Fruit fly (Drosophila melanogaster) whole organism, embryonic: ENCODE measurements around the gene CG2321.
A peak's percentile ranks its signal among the peaks of the same experiment; 100 is the strongest.

Experiments
- Atf-2 ChIP-seq: fragments of 200-800 bp; sonication (Bioruptor generic); optimal IDR thresholded peaks from 2 replicates; lab custom pipeline; 2016; ENCODE audit warnings: missing biosample characterization, missing genetic modification characterization
- Awh ChIP-seq: fragments of 200-800 bp; sonication (Bioruptor generic); IDR thresholded peaks from 2 replicates; pipeline ENCODE4, ENCODE4 v1.3.6; 2022; ENCODE audit warnings: missing biosample characterization, missing genetic modification characterization
- B-H1 ChIP-seq: fragments of 200-800 bp; sonication (Bioruptor generic); IDR thresholded peaks from 3 replicates; pipeline ENCODE4 v1.3.6; 2022; ENCODE audit warnings: missing biosample characterization, missing genetic modification characterization
- Bdp1 ChIP-seq: fragments of 200-800 bp; sonication (Bioruptor generic); optimal IDR thresholded peaks from 3 replicates; lab custom pipeline; 2016; ENCODE audit warnings: missing biosample characterization, missing genetic modification characterization
- CG10147 ChIP-seq: fragments of 200-800 bp; sonication (Bioruptor generic); optimal IDR thresholded peaks from 2 replicates; lab custom pipeline; 2019; ENCODE audit warnings: missing biosample characterization, mild to moderate bottlenecking, missing genetic modification characterization, moderate library complexity
- CG10209 ChIP-seq: fragments of 200-800 bp; sonication (Bioruptor generic); optimal IDR thresholded peaks from 3 replicates; lab custom pipeline; 2017; ENCODE audit warnings: missing biosample characterization, mild to moderate bottlenecking, missing genetic modification characterization, missing genetic modification reagents
- CG10366 ChIP-seq: fragments of 200-800 bp; sonication (Bioruptor generic); IDR thresholded peaks from 2 replicates; pipeline ENCODE4 v1.3.6; 2022; ENCODE audit warnings: missing biosample characterization, missing genetic modification characterization
- CG10543 ChIP-seq: fragments of 200-800 bp; sonication (Bioruptor generic); optimal IDR thresholded peaks from 3 replicates; lab custom pipeline; 2017; ENCODE audit warnings: missing biosample characterization, mild to moderate bottlenecking, missing genetic modification characterization, moderate library complexity
- CG11560 ChIP-seq: fragments of 200-800 bp; sonication (Bioruptor generic); IDR thresholded peaks from 3 replicates; pipeline ENCODE4 v1.3.6; 2022; ENCODE audit warnings: missing biosample characterization, missing genetic modification characterization
- CG11695 ChIP-seq: fragments of 200-800 bp; sonication (Bioruptor generic); IDR thresholded peaks from 3 replicates; pipeline ENCODE4 v1.3.6; 2022; ENCODE audit warnings: missing biosample characterization, missing genetic modification characterization
- CG1233 ChIP-seq: fragments of 200-800 bp; sonication (Bioruptor generic); optimal IDR thresholded peaks from 4 replicates; lab custom pipeline; 2018; ENCODE audit warnings: missing biosample characterization, mild to moderate bottlenecking, missing genetic modification characterization
- CG14014 ChIP-seq: fragments of 200-800 bp; sonication (Bioruptor generic); IDR thresholded peaks from 2 replicates; pipeline ENCODE4 v1.3.6; 2022; ENCODE audit warnings: missing biosample characterization, missing genetic modification characterization
- CG15514 ChIP-seq: fragments of 200-800 bp; sonication (Bioruptor generic); optimal IDR thresholded peaks from 3 replicates; lab custom pipeline; 2017; ENCODE audit warnings: missing biosample characterization, missing genetic modification characterization, mild to moderate bottlenecking, moderate library complexity, missing genetic modification reagents
- CG2120 ChIP-seq: fragments of 200-800 bp; sonication (Bioruptor generic); optimal IDR thresholded peaks from 3 replicates; lab custom pipeline; 2016; ENCODE audit warnings: missing biosample characterization, missing genetic modification characterization
- CG31388 ChIP-seq: fragments of 200-800 bp; sonication (Bioruptor generic); optimal IDR thresholded peaks from 2 replicates; lab custom pipeline; 2016; ENCODE audit warnings: missing biosample characterization, missing genetic modification characterization
- CG42726 ChIP-seq: fragments of 200-800 bp; sonication (Bioruptor generic); IDR thresholded peaks from 2 replicates; pipeline ENCODE4 v1.3.6; 2022; ENCODE audit warnings: missing biosample characterization, missing genetic modification characterization; ENCODE audit not compliant: partially characterized antibody
- CG4360 ChIP-seq: fragments of 200-800 bp; sonication (Bioruptor generic); IDR thresholded peaks from 2 replicates; pipeline ENCODE4 v1.3.6; 2022; ENCODE audit warnings: missing biosample characterization, missing genetic modification characterization
- CG5245 ChIP-seq: fragments of 200-800 bp; sonication (Bioruptor generic); optimal IDR thresholded peaks from 3 replicates; lab custom pipeline; 2016; ENCODE audit warnings: missing biosample characterization, missing genetic modification characterization
- CG8281 ChIP-seq: fragments of 200-800 bp; sonication (Bioruptor generic); optimal IDR thresholded peaks from 2 replicates; lab custom pipeline; 2018; ENCODE audit warnings: missing biosample characterization, mild to moderate bottlenecking, missing genetic modification characterization, moderate library complexity
- CG8944 ChIP-seq: fragments of 200-800 bp; sonication (Bioruptor generic); optimal IDR thresholded peaks from 3 replicates; lab custom pipeline; 2016; ENCODE audit warnings: missing biosample characterization, missing genetic modification characterization
- CG9609 ChIP-seq: fragments of 200-800 bp; sonication (Bioruptor generic); optimal IDR thresholded peaks from 3 replicates; lab custom pipeline; 2016; ENCODE audit warnings: missing biosample characterization, missing genetic modification characterization
- Dref ChIP-seq: fragments of 200-800 bp; sonication (Bioruptor generic); IDR thresholded peaks from 2 replicates; pipeline ENCODE4 v1.3.6; 2022; ENCODE audit warnings: missing biosample characterization, missing genetic modification characterization
- Ets65A ChIP-seq: fragments of 200-800 bp; sonication (Bioruptor generic); peaks from one replicate; lab custom pipeline; 2016; ENCODE audit warnings: missing biosample characterization, missing genetic modification characterization
- HLHmδ ChIP-seq: fragments of 200-800 bp; sonication (Bioruptor generic); optimal IDR thresholded peaks from 2 replicates; lab custom pipeline; 2018; ENCODE audit warnings: missing biosample characterization, mild to moderate bottlenecking, missing genetic modification characterization, moderate library complexity
- HmgZ ChIP-seq: fragments of 200-800 bp; sonication (Bioruptor generic); optimal IDR thresholded peaks from 2 replicates; lab custom pipeline; 2018; ENCODE audit warnings: missing biosample characterization, mild to moderate bottlenecking, missing genetic modification characterization
- Nf-YB ChIP-seq: fragments of 200-800 bp; sonication (Bioruptor generic); optimal IDR thresholded peaks from 3 replicates; lab custom pipeline; 2019; ENCODE audit warnings: missing biosample characterization, mild to moderate bottlenecking, missing genetic modification characterization, moderate library complexity
- PHDP ChIP-seq: fragments of 200-800 bp; sonication (Bioruptor generic); optimal IDR thresholded peaks from 3 replicates; lab custom pipeline; 2018; ENCODE audit warnings: missing biosample characterization, mild to moderate bottlenecking, missing genetic modification characterization, moderate library complexity
- Ptx1 ChIP-seq: fragments of 200-800 bp; sonication (Bioruptor generic); IDR thresholded peaks from 2 replicates; pipeline ENCODE4 v1.3.6; 2022; ENCODE audit warnings: missing biosample characterization, missing genetic modification characterization
- Ravus ChIP-seq: fragments of 200-800 bp; sonication (Bioruptor generic); IDR thresholded peaks from 2 replicates; pipeline ENCODE4 v1.3.6; 2022; ENCODE audit warnings: missing biosample characterization, missing genetic modification characterization
- Spps ChIP-seq: fragments of 200-800 bp; sonication (Bioruptor generic); optimal IDR thresholded peaks from 2 replicates; lab custom pipeline; 2018; ENCODE audit warnings: missing biosample characterization, mild to moderate bottlenecking, missing genetic modification characterization
- TFAM ChIP-seq: fragments of 200-800 bp; sonication (Bioruptor generic); optimal IDR thresholded peaks from 2 replicates; lab custom pipeline; 2017; ENCODE audit warnings: missing biosample characterization, missing genetic modification characterization, inconsistent platforms
- abd-A ChIP-seq: fragments of 200-800 bp; sonication (Bioruptor generic); optimal IDR thresholded peaks from 3 replicates; lab custom pipeline; 2019; ENCODE audit warnings: missing biosample characterization, mild to moderate bottlenecking, missing genetic modification characterization, moderate library complexity
- br ChIP-seq: fragments of >200 bp; optimal IDR thresholded peaks from 2 replicates; lab custom pipeline; 2017
- cato ChIP-seq: fragments of 200-800 bp; sonication (Bioruptor generic); optimal IDR thresholded peaks from 2 replicates; lab custom pipeline; 2016; ENCODE audit warnings: missing biosample characterization, missing genetic modification characterization, borderline replicate concordance
- dan ChIP-seq: fragments of 200-800 bp; sonication (Bioruptor generic); IDR thresholded peaks from 2 replicates; pipeline ENCODE4 v1.3.6; 2022; ENCODE audit warnings: missing biosample characterization, missing genetic modification characterization
- gfzf ChIP-seq: fragments of 200-800 bp; sonication (Bioruptor generic); optimal IDR thresholded peaks from 2 replicates; lab custom pipeline; 2016; ENCODE audit warnings: missing biosample characterization, mild to moderate bottlenecking, missing genetic modification characterization, moderate library complexity
- jumu ChIP-seq: fragments of 200-800 bp; sonication (Bioruptor generic); optimal IDR thresholded peaks from 3 replicates; lab custom pipeline; 2016; ENCODE audit warnings: missing biosample characterization, missing genetic modification characterization
- kah ChIP-seq: fragments of 200-800 bp; sonication (Bioruptor generic); optimal IDR thresholded peaks from 2 replicates; lab custom pipeline; 2018; ENCODE audit warnings: missing biosample characterization, mild to moderate bottlenecking, missing genetic modification characterization
- mam ChIP-seq: fragments of 200-800 bp; sonication (Bioruptor generic); optimal IDR thresholded peaks from 3 replicates; lab custom pipeline; 2016; ENCODE audit warnings: missing biosample characterization, missing genetic modification characterization
- nau ChIP-seq: fragments of 200-800 bp; sonication (Bioruptor generic); optimal IDR thresholded peaks from 3 replicates; lab custom pipeline; 2017; ENCODE audit warnings: missing biosample characterization, mild to moderate bottlenecking, missing genetic modification characterization, missing genetic modification reagents
- odd ChIP-seq: fragments of 200-800 bp; sonication (Bioruptor generic); optimal IDR thresholded peaks from 2 replicates; lab custom pipeline; 2017; ENCODE audit warnings: missing biosample characterization, mild to moderate bottlenecking, missing genetic modification characterization
- pho ChIP-seq: fragments of 200-800 bp; sonication (Bioruptor generic); optimal IDR thresholded peaks from 2 replicates; lab custom pipeline; 2016; ENCODE audit warnings: missing biosample characterization, missing genetic modification characterization
- repo ChIP-seq: fragments of 200-800 bp; sonication (Bioruptor generic); optimal IDR thresholded peaks from 2 replicates; lab custom pipeline; 2016; ENCODE audit warnings: missing biosample characterization, missing genetic modification characterization
- rib ChIP-seq: fragments of 200-800 bp; sonication (Bioruptor generic); IDR thresholded peaks from 2 replicates; pipeline ENCODE4 v1.3.6; 2022; ENCODE audit warnings: missing biosample characterization, missing genetic modification characterization
- sna ChIP-seq: fragments of 200-800 bp; sonication (Bioruptor generic); IDR thresholded peaks from 2 replicates; pipeline ENCODE4 v1.3.6; 2022; ENCODE audit warnings: missing biosample characterization, missing genetic modification characterization; ENCODE audit not compliant: partially characterized antibody
- sr ChIP-seq: fragments of 200-800 bp; sonication (Bioruptor generic); IDR thresholded peaks from 3 replicates; pipeline ENCODE4 v1.3.6; 2022; ENCODE audit warnings: missing biosample characterization, missing genetic modification characterization
- ssp ChIP-seq: fragments of 200-800 bp; sonication (Bioruptor generic); IDR thresholded peaks from 2 replicates; pipeline ENCODE4 v1.3.6; 2022; ENCODE audit warnings: missing biosample characterization, missing genetic modification characterization
- ttk ChIP-seq: fragments of 200-800 bp; sonication (Bioruptor generic); IDR thresholded peaks from 2 replicates; pipeline ENCODE4 v2.1.2; 2022; ENCODE audit warnings: missing biosample characterization, missing genetic modification characterization
- vfl ChIP-seq: fragments of 200-800 bp; sonication (Bioruptor generic); optimal IDR thresholded peaks from 2 replicates; lab custom pipeline; 2016; ENCODE audit warnings: missing biosample characterization, missing genetic modification characterization
- zen ChIP-seq: fragments of 200-800 bp; sonication (Bioruptor generic); optimal IDR thresholded peaks from 3 replicates; lab custom pipeline; 2018; ENCODE audit warnings: missing biosample characterization, mild to moderate bottlenecking, missing genetic modification characterization, moderate library complexity
- zfh2 ChIP-seq: fragments of 200-800 bp; sonication (Bioruptor generic); optimal IDR thresholded peaks from 2 replicates; lab custom pipeline; 2016; ENCODE audit warnings: missing biosample characterization, missing genetic modification characterization

Gene CG2321

dm6 chr3R:29479922-29480321 lies 9.1 kb downstream of the CG2321 start (continued):
- TF ChIP-seq CG5245 (GFP tag; lab: Kevin White, UChicago): no peak
- peak; percentile 33 for TF ChIP-seq odd (GFP tag; lab: Kevin White, UChicago)
- TF ChIP-seq ttk (GFP tag; lab: Robert Waterston, UW): no peak
- TF ChIP-seq CG10209 (GFP tag; lab: Kevin White, UChicago): peak; percentile 26
- no peak for TF ChIP-seq rib (GFP tag; lab: Robert Waterston, UW)
- TF ChIP-seq vfl (GFP tag; lab: Kevin White, UChicago): no peak
- TF ChIP-seq sna: no peak
- TF ChIP-seq Ets65A: no peak
- no peak for TF ChIP-seq Nf-YB
- TF ChIP-seq pho (GFP tag; lab: Kevin White, UChicago): no peak
- peak; percentile 34 for TF ChIP-seq CG8281 (tag; lab: Kevin White, UChicago)
- TF ChIP-seq Ptx1 (GFP tag; lab: Robert Waterston, UW): no peak
- no peak for TF ChIP-seq jumu (GFP tag; lab: Kevin White, UChicago)
- peak; percentile 43 for TF ChIP-seq PHDP (tag; lab: Kevin White, UChicago)
- TF ChIP-seq TFAM: no peak
- TF ChIP-seq HLHmδ (GFP tag; lab: Kevin White, UChicago): no peak
- no peak for TF ChIP-seq CG11560 (tag; lab: Robert Waterston, UW)
- no peak for TF ChIP-seq Ravus (GFP tag; lab: Robert Waterston, UW)
- no peak for TF ChIP-seq Dref (GFP tag; lab: Robert Waterston, UW)
- TF ChIP-seq CG10543 (GFP tag; lab: Kevin White, UChicago): peak; percentile 16
- TF ChIP-seq CG14014: peak; percentile 21; the same call in 1 of the 2 replicates
- peak; percentile 23 for TF ChIP-seq CG15514 (GFP tag; lab: Kevin White, UChicago)
- peak; percentile 8 for TF ChIP-seq Spps
- no peak for TF ChIP-seq mam (GFP tag; lab: Kevin White, UChicago)
- TF ChIP-seq, all 482 proteins: peak for 73

dm6 chr3R:29478952-29479538 lies 10.0 kb downstream of the CG2321 start:
- TF ChIP-seq nau (GFP tag; lab: Kevin White, UChicago) (peak; percentile 60), CG10366 (GFP tag; lab: Robert Waterston, UW) (peak; percentile 77), Atf-2 (GFP tag; lab: Kevin White, UChicago) (no peak), dan (GFP tag; lab: Robert Waterston, UW) (no peak), HmgZ (tag; lab: Kevin White, UChicago) (peak; percentile 59), zfh2 (GFP tag; lab: Kevin White, UChicago) (peak; percentile 42), Awh (no peak), gfzf (GFP tag; lab: Kevin White, UChicago) (no peak), CG1233 (GFP tag; lab: Kevin White, UChicago) (peak; percentile 51), Bdp1 (GFP tag; lab: Kevin White, UChicago) (no peak), B-H1 (peak; percentile 52; the same call in 2 of the 3 replicates), cato (GFP tag; lab: Kevin White, UChicago) (no peak), CG8944 (GFP tag; lab: Kevin White, UChicago) (no peak), CG31388 (no peak), CG42726 (no peak), CG10147 (GFP tag; lab: Kevin White, UChicago) (peak; percentile 61), repo (GFP tag; lab: Kevin White, UChicago) (no peak), zen (no peak), br (no peak), CG11695 (GFP tag; lab: Robert Waterston, UW) (peak; percentile 64; the same call in 2 of the 3 replicates), abd-A (tag; lab: Kevin White, UChicago) (no peak), kah (GFP tag; lab: Kevin White, UChicago) (peak; percentile 51), CG10543 (GFP tag; lab: Kevin White, UChicago) (peak; percentile 53), ssp (no peak), CG2120 (GFP tag; lab: Kevin White, UChicago) (peak; percentile 74), CG9609 (peak; percentile 20), sr (GFP tag; lab: Robert Waterston, UW) (0 out of 3 replicates have a peak, but pooled peaks have one; percentile 26), CG4360 (GFP tag; lab: Robert Waterston, UW) (no peak)
